Worm (Caenorhabditis elegans) whole organism, young adult: ENCODE results near the gene W07B8.4.

Experiments
- T07F8.4 ChIP-seq: sonication (generic microtip); optimal IDR thresholded peaks from 2 replicates; lab custom pipeline; 2016; ENCODE audit warnings: mild to moderate bottlenecking, missing genetic modification characterization, moderate library complexity, missing compliant biosample characterization
- Y95B8A.8 ChIP-seq: fragments of 200-800 bp; sonication (Bioruptor generic); IDR thresholded peaks from 2 replicates; pipeline ENCODE4 v1.3.6; 2022; ENCODE audit warnings: missing genetic modification reagents, missing genetic modification characterization, missing compliant biosample characterization
- hlh-12 ChIP-seq: sonication (generic microtip); optimal IDR thresholded peaks from 2 replicates; lab custom pipeline; 2016; ENCODE audit warnings: missing genetic modification characterization, missing compliant biosample characterization
- lin-26 ChIP-seq: fragments of 200-800 bp; sonication (Bioruptor generic); IDR thresholded peaks from 2 replicates; pipeline ENCODE4 v1.3.6; 2022; ENCODE audit warnings: missing genetic modification reagents, missing genetic modification characterization, missing compliant biosample characterization
- nfya-1 ChIP-seq: sonication (generic microtip); optimal IDR thresholded peaks from 2 replicates; lab custom pipeline; 2017; ENCODE audit warnings: antibody characterized with exemption, missing compliant biosample characterization, missing genetic modification characterization, borderline replicate concordance; ENCODE audit not compliant: insufficient read depth
- sea-2 ChIP-seq: fragments of 200-800 bp; sonication (Bioruptor generic); IDR thresholded peaks from 2 replicates; pipeline ENCODE4 v1.3.6; 2022; ENCODE audit warnings: missing genetic modification characterization, missing compliant biosample characterization
- snpc-1.3 ChIP-seq: sonication (generic microtip); optimal IDR thresholded peaks from 2 replicates; lab custom pipeline; 2017; ENCODE audit warnings: missing genetic modification characterization, mild to moderate bottlenecking, missing compliant biosample characterization, antibody characterized with exemption, moderate library complexity, missing genotype, missing genetic modification reagents; ENCODE audit not compliant: insufficient read depth
- somi-1 ChIP-seq: fragments of 200-800 bp; sonication (Bioruptor generic); optimal IDR thresholded peaks from 2 replicates; lab custom pipeline; 2018; ENCODE audit warnings: mild to moderate bottlenecking, missing genetic modification characterization, missing compliant biosample characterization
- unc-62 ChIP-seq: fragments of 150-350 bp; optimal IDR thresholded peaks from 2 replicates; lab custom pipeline; 2014; ENCODE audit warnings: missing biosample characterization, missing genetic modification reagents, missing genetic modification characterization

DNA sequence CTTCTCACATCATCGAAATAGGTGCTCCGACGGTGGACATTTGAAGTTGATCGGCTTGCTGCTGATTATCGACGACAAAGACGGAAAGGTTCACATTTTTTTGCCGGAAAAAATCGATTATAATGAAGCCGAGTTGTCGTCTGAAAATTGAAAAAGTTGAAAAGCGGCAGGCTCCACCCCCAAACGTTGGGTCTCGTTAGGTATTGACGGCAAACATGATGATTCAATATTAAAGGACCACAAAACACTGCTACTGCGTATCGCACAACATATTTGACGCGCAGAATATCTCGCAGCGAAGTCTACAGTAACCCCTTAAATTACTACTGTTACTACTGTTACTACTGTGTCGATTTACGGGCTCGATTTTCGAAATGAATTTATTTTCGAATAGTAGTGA is 26.5 kb upstream of the W07B8.4 start:
- TF ChIP-seq Y95B8A.8 (GFP tag; lab: Robert Waterston, UW): no peak
- TF ChIP-seq somi-1 (GFP tag; lab: Kevin White, UChicago): no peak
- no peak for TF ChIP-seq T07F8.4
- no peak for TF ChIP-seq lin-26 (GFP tag; lab: Robert Waterston, UW)
- no peak for TF ChIP-seq unc-62 (GFP tag; lab: Kevin White, UChicago)
- no peak for TF ChIP-seq nfya-1 (tag; lab: Kevin White, UChicago)
- TF ChIP-seq snpc-1.3 (tag; lab: Kevin White, UChicago): no peak
- 0 out of 2 replicates have a peak, but pooled peaks have one; percentile 14 for TF ChIP-seq sea-2 (GFP tag; lab: Robert Waterston, UW)
- no peak for TF ChIP-seq hlh-12 (tag; lab: Kevin White, UChicago)
